Worm (Caenorhabditis elegans) whole organism, midembryonic: ENCODE measurements around the gene mau-8.

ENCODE experiments used
- flt-1 ChIP-seq: fragments of 200-800 bp; sonication (Bioruptor generic); IDR thresholded peaks from 2 replicates; pipeline ENCODE4 v1.3.6; 2022; ENCODE audit warnings: missing genetic modification characterization, missing compliant biosample characterization
- med-1 ChIP-seq: sonication (generic microtip); optimal IDR thresholded peaks from 2 replicates; lab custom pipeline; 2017; ENCODE audit warnings: missing genetic modification characterization, mild to moderate bottlenecking, missing compliant biosample characterization, antibody characterized with exemption, missing genetic modification reagents; ENCODE audit not compliant: insufficient read depth
- ref-1 ChIP-seq: fragments of 200-800 bp; sonication (Bioruptor generic); conservative IDR thresholded peaks from 2 replicates; pipeline ENCODE4 v1.3.6; 2022; ENCODE audit warnings: missing genetic modification reagents, missing genetic modification characterization, missing compliant biosample characterization
- ztf-23 ChIP-seq: fragments of 200-800 bp; sonication (Bioruptor generic); IDR thresholded peaks from 2 replicates; pipeline ENCODE4 v1.3.6; 2022; ENCODE audit warnings: missing genetic modification reagents, missing genetic modification characterization, missing compliant biosample characterization
- ztf-29 ChIP-seq: fragments of 200-800 bp; sonication (Bioruptor generic); IDR thresholded peaks from 2 replicates; pipeline ENCODE4 v1.3.6; 2022; ENCODE audit warnings: missing genetic modification reagents, missing genetic modification characterization, missing compliant biosample characterization

- no peak for TF ChIP-seq ztf-29 (GFP tag; lab: Robert Waterston, UW)
- TF ChIP-seq ref-1 (GFP tag; lab: Robert Waterston, UW): no peak
- TF ChIP-seq med-1 (GFP tag; lab: Kevin White, UChicago): no peak
- no peak for TF ChIP-seq ztf-23 (GFP tag; lab: Robert Waterston, UW)
- no peak for TF ChIP-seq flt-1 (GFP tag; lab: Robert Waterston, UW)
Measured at ce11 chrIV:13398728-13399127, 20.9 kb downstream of the mau-8 start, which contains the start of gene Y62E10A.13.
